Worm (Caenorhabditis elegans) whole organism, L1 larva: Measurements from ENCODE around the gene nadk-1.
A peak's percentile ranks its signal among the peaks of the same experiment; 100 is the strongest.

Experiments
- C04F5.9 ChIP-seq: sonication (generic microtip); optimal IDR thresholded peaks from 2 replicates; lab custom pipeline; 2016; ENCODE audit warnings: missing genetic modification characterization, missing compliant biosample characterization
- C34B4.2 ChIP-seq: sonication (generic microtip); optimal IDR thresholded peaks from 2 replicates; lab custom pipeline; 2017; ENCODE audit warnings: mild to moderate bottlenecking, missing genetic modification characterization, missing compliant biosample characterization
- F16B12.6 ChIP-seq: fragments of 150-350 bp; optimal IDR thresholded peaks from 2 replicates; lab custom pipeline; 2014; ENCODE audit warnings: missing biosample characterization, missing genetic modification characterization
- Y116A8C.19 ChIP-seq: sonication (generic microtip); optimal IDR thresholded peaks from 2 replicates; lab custom pipeline; 2016; ENCODE audit warnings: missing compliant biosample characterization, missing genetic modification characterization, borderline replicate concordance
- aha-1 ChIP-seq: fragments of 150-350 bp; optimal IDR thresholded peaks from 2 replicates; lab custom pipeline; 2014; ENCODE audit warnings: missing biosample characterization, missing genetic modification characterization
- blmp-1 ChIP-seq: fragments of 150-350 bp; optimal IDR thresholded peaks from 2 replicates; lab custom pipeline; 2014; ENCODE audit warnings: missing biosample characterization, missing genetic modification characterization
- ceh-82 ChIP-seq, 3 experiments: fragments of 150-350 bp in 1 of 3; sonication (generic microtip) in 2 of 3; optimal IDR thresholded peaks; 2 replicates each; lab custom pipeline; 2014 to 2017; ENCODE audit warnings: missing biosample characterization in 3 of 3, missing genetic modification characterization in 3 of 3
- ceh-90 ChIP-seq: sonication (generic microtip); optimal IDR thresholded peaks from 2 replicates; lab custom pipeline; 2016; ENCODE audit warnings: missing genetic modification characterization, missing compliant biosample characterization
- ces-1 ChIP-seq: fragments of 150-350 bp; optimal IDR thresholded peaks from 2 replicates; lab custom pipeline; 2014; ENCODE audit warnings: missing biosample characterization, missing genetic modification reagents, missing genetic modification characterization
- dsc-1 ChIP-seq: sonication (generic microtip); optimal IDR thresholded peaks from 2 replicates; lab custom pipeline; 2016; ENCODE audit warnings: mild to moderate bottlenecking, missing genetic modification characterization, missing compliant biosample characterization
- efl-1 ChIP-seq, 4 experiments: fragments of 150-350 bp; optimal IDR thresholded peaks in 3 of 4; peaks in 1 of 4; 1 replicate in 1 of 4; 2 replicates in 3 of 4; lab custom pipeline; 2014; ENCODE audit warnings: missing biosample characterization in 2 of 4, missing genetic modification characterization in 2 of 4, missing genetic modification reagents in 2 of 4
- egl-27 ChIP-seq, 2 experiments: fragments of 150-350 bp in 1 of 2; sonication (generic microtip); optimal IDR thresholded peaks; 3 replicates each; lab custom pipeline; 2017 to 2018; ENCODE audit warnings: missing biosample characterization in 2 of 2, missing genetic modification characterization in 2 of 2, missing genetic modification reagents in 2 of 2
- elt-2 ChIP-seq: sonication (generic microtip); optimal IDR thresholded peaks from 2 replicates; lab custom pipeline; 2016; ENCODE audit warnings: missing genetic modification characterization, mild to moderate bottlenecking, inconsistent platforms, missing compliant biosample characterization, missing genetic modification reagents
- elt-3 ChIP-seq, 6 experiments: fragments of 150-350 bp in 1 of 6; sonication (generic microtip); optimal IDR thresholded peaks; 2 replicates each; lab custom pipeline; 2017 to 2018; ENCODE audit warnings: missing biosample characterization in 6 of 6, missing genetic modification characterization in 6 of 6, inconsistent platforms in 1 of 6
- ets-5 ChIP-seq: fragments of 200-800 bp; sonication (Bioruptor generic); IDR thresholded peaks from 2 replicates; pipeline ENCODE4 v1.3.6; 2022; ENCODE audit warnings: missing genetic modification characterization, missing compliant biosample characterization
- fkh-10 ChIP-seq: sonication (generic microtip); optimal IDR thresholded peaks from 2 replicates; lab custom pipeline; 2017; ENCODE audit warnings: missing biosample characterization, missing genetic modification reagents, missing genetic modification characterization
- grh-1 ChIP-seq: fragments of 200-800 bp; sonication (Bioruptor generic); IDR thresholded peaks from 2 replicates; pipeline ENCODE4 v1.3.6; 2022; ENCODE audit warnings: missing genetic modification reagents, missing genetic modification characterization, missing compliant biosample characterization
- hlh-17 ChIP-seq: fragments of 200-800 bp; sonication (Bioruptor generic); optimal IDR thresholded peaks from 2 replicates; lab custom pipeline; 2018; ENCODE audit warnings: missing genetic modification characterization, mild to moderate bottlenecking, missing compliant biosample characterization, moderate library complexity, borderline replicate concordance
- hpl-2 ChIP-seq: fragments of 150-350 bp; optimal IDR thresholded peaks from 2 replicates; lab custom pipeline; 2014; ENCODE audit warnings: missing biosample characterization, missing genetic modification reagents, missing genetic modification characterization
- isw-1 ChIP-seq: fragments of 200-800 bp; sonication (Bioruptor generic); IDR thresholded peaks from 2 replicates; pipeline ENCODE4 v1.3.6; 2022; ENCODE audit warnings: missing genetic modification characterization, missing compliant biosample characterization
- jun-1 ChIP-seq: fragments of 150-350 bp; optimal IDR thresholded peaks from 2 replicates; lab custom pipeline; 2014; ENCODE audit warnings: missing biosample characterization, missing genetic modification reagents, missing genetic modification characterization
- lin-13 ChIP-seq: fragments of 150-350 bp; optimal IDR thresholded peaks from 2 replicates; lab custom pipeline; 2014; ENCODE audit warnings: missing biosample characterization, missing genetic modification reagents, missing genetic modification characterization
- lin-15B ChIP-seq: fragments of 150-350 bp; sonication (generic microtip); optimal IDR thresholded peaks from 3 replicates; lab custom pipeline; 2014; ENCODE audit warnings: missing biosample characterization, missing genetic modification characterization
- lin-35 ChIP-seq, 2 experiments: fragments of 150-350 bp; optimal IDR thresholded peaks; 2 replicates each; lab custom pipeline; 2014; ENCODE audit warnings: missing biosample characterization in 2 of 2, missing genetic modification characterization in 2 of 2, missing genetic modification reagents in 2 of 2
- lir-3 ChIP-seq: sonication (generic microtip); optimal IDR thresholded peaks from 2 replicates; lab custom pipeline; 2016; ENCODE audit warnings: mild to moderate bottlenecking, missing genetic modification characterization, moderate library complexity, missing compliant biosample characterization; ENCODE audit not compliant: poor library complexity
- mep-1 ChIP-seq: fragments of 150-350 bp; optimal IDR thresholded peaks from 2 replicates; lab custom pipeline; 2014; ENCODE audit warnings: missing biosample characterization, missing genetic modification characterization
- nhr-12 ChIP-seq: sonication (generic microtip); optimal IDR thresholded peaks from 2 replicates; lab custom pipeline; 2017; ENCODE audit warnings: missing biosample characterization, missing genetic modification characterization
- nhr-20 ChIP-seq: sonication (generic microtip); optimal IDR thresholded peaks from 2 replicates; lab custom pipeline; 2016; ENCODE audit warnings: mild to moderate bottlenecking, missing genetic modification characterization, missing compliant biosample characterization
- nhr-237 ChIP-seq: fragments of 150-350 bp; optimal IDR thresholded peaks from 2 replicates; lab custom pipeline; 2014; ENCODE audit warnings: missing biosample characterization, missing genetic modification characterization
- nhr-71 ChIP-seq: sonication (generic microtip); optimal IDR thresholded peaks from 2 replicates; lab custom pipeline; 2016; ENCODE audit warnings: mild to moderate bottlenecking, missing genetic modification characterization, moderate library complexity, missing compliant biosample characterization
- nhr-85 ChIP-seq: sonication (generic microtip); peaks from one replicate; lab custom pipeline; 2016; ENCODE audit warnings: missing genetic modification characterization, inconsistent platforms, missing compliant biosample characterization
- pqm-1 ChIP-seq: sonication (generic microtip); optimal IDR thresholded peaks from 3 replicates; lab custom pipeline; 2017; ENCODE audit warnings: missing biosample characterization, missing genetic modification characterization
- snpc-4 ChIP-seq: fragments of 150-350 bp; optimal IDR thresholded peaks from 2 replicates; lab custom pipeline; 2014; ENCODE audit warnings: missing biosample characterization, missing genetic modification characterization
- snu-23 ChIP-seq: sonication (generic microtip); optimal IDR thresholded peaks from 2 replicates; lab custom pipeline; 2016; ENCODE audit warnings: missing genetic modification characterization, missing compliant biosample characterization
- sup-37 ChIP-seq: fragments of 200-800 bp; sonication (Bioruptor generic); optimal IDR thresholded peaks from 2 replicates; lab custom pipeline; 2018; ENCODE audit warnings: mild to moderate bottlenecking, missing genetic modification characterization, missing compliant biosample characterization
- zag-1 ChIP-seq: fragments of 150-350 bp; optimal IDR thresholded peaks from 2 replicates; lab custom pipeline; 2014; ENCODE audit warnings: missing biosample characterization, missing genetic modification characterization

Gene nadk-1

ce11 chrIV:1456775-1457174 is at the start of gene nadk-1:
Gene nadk-1, plus strand, starts transcription at chrIV:1457075.
- no peak for TF ChIP-seq dsc-1 (tag; lab: Kevin White, UChicago)
- no peak for TF ChIP-seq efl-1 (optimal IDR thresholded peaks at IDR 0.05; lab: Kevin White, UChicago)
- peak in 1 of 2 experiments; percentile 81 for TF ChIP-seq efl-1 (GFP tag; optimal IDR thresholded peaks at IDR 0.05 in 1 of 2; lab: Kevin White, UChicago)
- TF ChIP-seq, all 84 proteins: peak for 1

ce11 chrIV:1407507-1407906 is 49.4 kb upstream of the nadk-1 start:
- TF ChIP-seq sup-37 (GFP tag; lab: Kevin White, UChicago) (no peak), fkh-10 (no peak), Y116A8C.19 (tag; lab: Kevin White, UChicago) (no peak), hpl-2 (GFP tag; lab: Kevin White, UChicago) (no peak), F16B12.6 (tag; lab: Kevin White, UChicago) (no peak), blmp-1 (no peak), dsc-1 (tag; lab: Kevin White, UChicago) (no peak), elt-2 (tag; lab: Kevin White, UChicago) (no peak), mep-1 (tag; lab: Kevin White, UChicago) (no peak), pqm-1 (tag; lab: Kevin White, UChicago) (no peak), egl-27 (tag; optimal IDR thresholded peaks at IDR 0.05; lab: Kevin White, UChicago) (no peak), ceh-82 (tag; optimal IDR thresholded peaks at IDR 0.05; lab: Kevin White, UChicago) (no peak), lin-35 (GFP tag; optimal IDR thresholded peaks at IDR 0.05; lab: Kevin White, UChicago) (no peak), snpc-4 (tag; lab: Kevin White, UChicago) (no peak), elt-3 (tag; optimal IDR thresholded peaks at IDR 0.05; lab: Kevin White, UChicago) (no peak), C04F5.9 (tag; lab: Kevin White, UChicago) (no peak), C34B4.2 (tag; lab: Kevin White, UChicago) (no peak)
- TF ChIP-seq, all 84 proteins: peak for 0

- TF ChIP-seq snu-23 (GFP tag; lab: Kevin White, UChicago) (no peak), isw-1 (GFP tag; lab: Robert Waterston, UW) (no peak), nhr-237 (no peak), Y116A8C.19 (tag; lab: Kevin White, UChicago) (no peak), jun-1 (tag; lab: Kevin White, UChicago) (no peak), nhr-12 (tag; lab: Kevin White, UChicago) (no peak), snpc-4 (tag; lab: Kevin White, UChicago) (no peak)
Observed at ce11 chrIV:1408137-1408536, 48.7 kb upstream of the nadk-1 start.

ce11 chrIV:1408718-1409117 is 48.2 kb upstream of the nadk-1 start:
- TF ChIP-seq ces-1 (GFP tag; lab: Kevin White, UChicago): no peak
- no peak for TF ChIP-seq ceh-90 (tag; lab: Kevin White, UChicago)
- TF ChIP-seq egl-27 (tag; optimal IDR thresholded peaks at IDR 0.05; lab: Kevin White, UChicago): no peak
- TF ChIP-seq hpl-2 (GFP tag; lab: Kevin White, UChicago): no peak
- no peak for TF ChIP-seq hlh-17 (GFP tag; lab: Kevin White, UChicago)
- TF ChIP-seq nhr-85: peak; percentile 41
- TF ChIP-seq C34B4.2 (tag; lab: Kevin White, UChicago): no peak
- TF ChIP-seq zag-1 (tag; lab: Kevin White, UChicago): no peak

ce11 chrIV:1409941-1410340 is 46.9 kb upstream of the nadk-1 start, which contains the start of gene rpc-11:
Gene rpc-11, minus strand, starts transcription at chrIV:1410041.
- TF ChIP-seq Y116A8C.19 (tag; lab: Kevin White, UChicago): no peak
- TF ChIP-seq F16B12.6 (tag; lab: Kevin White, UChicago): no peak
- no peak for TF ChIP-seq nhr-71
- TF ChIP-seq lin-15B (tag; lab: Kevin White, UChicago): no peak
- TF ChIP-seq lin-13 (GFP tag; lab: Kevin White, UChicago): no peak
- no peak for TF ChIP-seq grh-1 (GFP tag; lab: Robert Waterston, UW)
- no peak for TF ChIP-seq aha-1 (tag; lab: Kevin White, UChicago)
- no peak for TF ChIP-seq ets-5 (GFP tag; lab: Robert Waterston, UW)
- TF ChIP-seq lir-3: no peak
- no peak for TF ChIP-seq nhr-20 (tag; lab: Kevin White, UChicago)
- no peak for TF ChIP-seq zag-1 (tag; lab: Kevin White, UChicago)
